Worm (Caenorhabditis elegans) whole organism, L4 larva: ENCODE results near the gene F15A4.5.

ENCODE experiments used
- D1046.2 ChIP-seq: fragments of 200-800 bp; sonication (Bioruptor generic); IDR thresholded peaks from 2 replicates; pipeline ENCODE4 v1.3.6; 2022; ENCODE audit warnings: missing genetic modification characterization, missing compliant biosample characterization
- F26F4.8 ChIP-seq: fragments of 200-800 bp; sonication (Bioruptor generic); conservative IDR thresholded peaks from 2 replicates; pipeline ENCODE4 v1.3.6; 2022; ENCODE audit warnings: missing genetic modification characterization, missing compliant biosample characterization
- F37D6.2 ChIP-seq: sonication (generic microtip); optimal IDR thresholded peaks from 2 replicates; lab custom pipeline; 2016; ENCODE audit warnings: mild to moderate bottlenecking, missing genetic modification characterization, missing compliant biosample characterization
- T26A8.4 ChIP-seq: fragments of 200-800 bp; sonication (Bioruptor generic); IDR thresholded peaks from 2 replicates; pipeline ENCODE4 v1.3.6; 2022; ENCODE audit warnings: missing genetic modification characterization, missing compliant biosample characterization
- aly-2 ChIP-seq: sonication (generic microtip); optimal IDR thresholded peaks from 2 replicates; lab custom pipeline; 2018; ENCODE audit warnings: missing biosample characterization, missing genetic modification characterization
- ama-1 ChIP-seq: fragments of 150-350 bp; optimal IDR thresholded peaks from 2 replicates; lab custom pipeline; 2014; ENCODE audit warnings: inconsistent platforms, mixed read lengths
- arid-1 ChIP-seq: fragments of 200-800 bp; sonication (Bioruptor generic); conservative IDR thresholded peaks from 2 replicates; pipeline ENCODE4 v1.3.6; 2022; ENCODE audit warnings: missing genetic modification reagents, missing genetic modification characterization, missing compliant biosample characterization
- attf-4 ChIP-seq: sonication (generic microtip); optimal IDR thresholded peaks from 3 replicates; lab custom pipeline; 2017; ENCODE audit warnings: missing biosample characterization, missing genetic modification characterization
- ceh-20 ChIP-seq: fragments of 200-800 bp; sonication (Bioruptor generic); IDR thresholded peaks from 2 replicates; pipeline ENCODE4 v1.3.6; 2022; ENCODE audit warnings: missing genetic modification reagents, missing genetic modification characterization, missing compliant biosample characterization
- ceh-28 ChIP-seq: fragments of 150-350 bp; optimal IDR thresholded peaks from 2 replicates; lab custom pipeline; 2014; ENCODE audit warnings: missing biosample characterization, missing genetic modification reagents, missing genetic modification characterization
- ces-1 ChIP-seq: fragments of 150-350 bp; sonication (generic microtip); optimal IDR thresholded peaks from 4 replicates; lab custom pipeline; 2014; ENCODE audit warnings: missing biosample characterization, missing genetic modification reagents, missing genetic modification characterization
- ctbp-1 ChIP-seq: fragments of 200-800 bp; sonication (Bioruptor generic); IDR thresholded peaks from 2 replicates; pipeline ENCODE4 v1.3.6; 2022; ENCODE audit warnings: missing genetic modification reagents, missing genetic modification characterization, missing compliant biosample characterization
- daf-19 ChIP-seq: fragments of 200-800 bp; sonication (Bioruptor generic); conservative IDR thresholded peaks from 2 replicates; pipeline ENCODE4 v1.3.6; 2022; ENCODE audit warnings: missing genetic modification characterization, missing compliant biosample characterization
- egl-27 ChIP-seq: sonication (generic microtip); optimal IDR thresholded peaks from 3 replicates; lab custom pipeline; 2017; ENCODE audit warnings: missing biosample characterization, missing genetic modification reagents, missing genetic modification characterization
- fkh-10 ChIP-seq: fragments of 150-350 bp; optimal IDR thresholded peaks from 2 replicates; lab custom pipeline; 2014; ENCODE audit warnings: missing biosample characterization, missing genetic modification reagents, missing genetic modification characterization
- hif-1 ChIP-seq, 2 experiments: sonication (generic microtip); optimal IDR thresholded peaks; 2 replicates each; lab custom pipeline; 2016 to 2017; ENCODE audit warnings: missing compliant biosample characterization in 2 of 2, missing genetic modification characterization in 2 of 2, missing genetic modification reagents in 2 of 2, missing genotype in 2 of 2, mild to moderate bottlenecking in 1 of 2
- hlh-11 ChIP-seq: fragments of 200-800 bp; sonication (Bioruptor generic); optimal IDR thresholded peaks from 2 replicates; lab custom pipeline; 2018; ENCODE audit warnings: mild to moderate bottlenecking, missing genetic modification characterization, missing compliant biosample characterization
- hlh-30 ChIP-seq: sonication (generic microtip); optimal IDR thresholded peaks from 2 replicates; lab custom pipeline; 2017; ENCODE audit warnings: antibody characterized with exemption, mild to moderate bottlenecking, missing genetic modification characterization, missing compliant biosample characterization; ENCODE audit not compliant: insufficient read depth
- hmg-1.1 ChIP-seq: fragments of 200-800 bp; sonication (Bioruptor generic); IDR thresholded peaks from 2 replicates; pipeline ENCODE4 v1.3.6; 2022; ENCODE audit warnings: missing genetic modification reagents, missing genetic modification characterization, missing compliant biosample characterization
- lim-7 ChIP-seq: fragments of 200-800 bp; sonication (Bioruptor generic); IDR thresholded peaks from 2 replicates; pipeline ENCODE4 v1.3.6; 2022; ENCODE audit warnings: missing genetic modification characterization, missing compliant biosample characterization
- lin-1 ChIP-seq: fragments of 200-800 bp; sonication (Bioruptor generic); IDR thresholded peaks from 2 replicates; pipeline ENCODE4 v1.3.6; 2022; ENCODE audit warnings: missing genetic modification reagents, missing genetic modification characterization, missing compliant biosample characterization
- lin-15B ChIP-seq: fragments of 150-350 bp; sonication (generic microtip); optimal IDR thresholded peaks from 3 replicates; lab custom pipeline; 2014; ENCODE audit warnings: missing biosample characterization, missing genetic modification characterization
- lin-38 ChIP-seq: fragments of 200-800 bp; sonication (Bioruptor generic); IDR thresholded peaks from 2 replicates; pipeline ENCODE4 v1.3.6; 2022; ENCODE audit warnings: missing genetic modification reagents, missing genetic modification characterization, missing compliant biosample characterization
- lin-39 ChIP-seq: fragments of 150-350 bp; optimal IDR thresholded peaks from 2 replicates; lab custom pipeline; 2014; ENCODE audit warnings: missing biosample characterization, missing genetic modification reagents, missing genetic modification characterization
- lsy-2 ChIP-seq, 2 experiments: fragments of 150-350 bp in 1 of 2; sonication (generic microtip) in 1 of 2; optimal IDR thresholded peaks; 2 replicates each; lab custom pipeline; 2014 to 2017; ENCODE audit warnings: missing biosample characterization in 2 of 2, missing genetic modification characterization in 2 of 2
- madf-5 ChIP-seq, 2 experiments: fragments of 200-800 bp; sonication (Bioruptor generic); IDR thresholded peaks; 2 replicates each; pipeline ENCODE4 v1.3.6; 2022; ENCODE audit warnings: missing compliant biosample characterization in 2 of 2, missing genetic modification characterization in 2 of 2
- mdt-29 ChIP-seq: fragments of 200-800 bp; sonication (Bioruptor generic); IDR thresholded peaks from 2 replicates; pipeline ENCODE4 v1.3.6; 2022; ENCODE audit warnings: missing genetic modification reagents, missing genetic modification characterization, missing compliant biosample characterization
- nhr-11 ChIP-seq: fragments of 150-350 bp; optimal IDR thresholded peaks from 2 replicates; lab custom pipeline; 2014; ENCODE audit warnings: missing biosample characterization, missing genetic modification characterization
- nhr-41 ChIP-seq: fragments of 200-800 bp; sonication (Bioruptor generic); IDR thresholded peaks from 2 replicates; pipeline ENCODE4 v1.3.6; 2022; ENCODE audit warnings: missing genetic modification reagents, missing genetic modification characterization, missing compliant biosample characterization
- nhr-48 ChIP-seq: sonication (generic microtip); optimal IDR thresholded peaks from 2 replicates; lab custom pipeline; 2016; ENCODE audit warnings: mild to moderate bottlenecking, missing genetic modification characterization, missing compliant biosample characterization
- php-3 ChIP-seq: fragments of 200-800 bp; sonication (Bioruptor generic); IDR thresholded peaks from 2 replicates; pipeline ENCODE4 v1.3.6; 2022; ENCODE audit warnings: missing genetic modification reagents, missing genetic modification characterization, missing compliant biosample characterization
- saeg-2 ChIP-seq: fragments of 200-800 bp; sonication (Bioruptor generic); IDR thresholded peaks from 2 replicates; pipeline ENCODE4 v1.3.6; 2022; ENCODE audit warnings: missing genetic modification reagents, missing genetic modification characterization, missing compliant biosample characterization
- tag-97 ChIP-seq: fragments of 200-800 bp; sonication (Bioruptor generic); IDR thresholded peaks from 2 replicates; pipeline ENCODE4 v1.3.6; 2022; ENCODE audit warnings: missing genetic modification characterization, missing compliant biosample characterization
- unc-130 ChIP-seq: sonication (generic microtip); optimal IDR thresholded peaks from 2 replicates; lab custom pipeline; 2016; ENCODE audit warnings: missing genetic modification reagents, missing genetic modification characterization, missing compliant biosample characterization
- unc-39 ChIP-seq: sonication (generic microtip); optimal IDR thresholded peaks from 2 replicates; lab custom pipeline; 2017; ENCODE audit warnings: missing biosample characterization, missing genetic modification characterization
- unc-62 ChIP-seq, 3 experiments: fragments of 150-350 bp in 1 of 3; sonication (generic microtip); optimal IDR thresholded peaks in 2 of 3; peaks in 1 of 3; 1 replicate in 1 of 3; 2 replicates in 2 of 3; lab custom pipeline; 2014 to 2017; ENCODE audit warnings: missing biosample characterization in 3 of 3, missing genetic modification characterization in 3 of 3, missing genetic modification reagents in 3 of 3, missing genotype in 1 of 3
- zag-1 ChIP-seq: fragments of 150-350 bp; optimal IDR thresholded peaks from 2 replicates; lab custom pipeline; 2014; ENCODE audit warnings: missing biosample characterization, missing genetic modification characterization

Gene F15A4.5

DNA sequence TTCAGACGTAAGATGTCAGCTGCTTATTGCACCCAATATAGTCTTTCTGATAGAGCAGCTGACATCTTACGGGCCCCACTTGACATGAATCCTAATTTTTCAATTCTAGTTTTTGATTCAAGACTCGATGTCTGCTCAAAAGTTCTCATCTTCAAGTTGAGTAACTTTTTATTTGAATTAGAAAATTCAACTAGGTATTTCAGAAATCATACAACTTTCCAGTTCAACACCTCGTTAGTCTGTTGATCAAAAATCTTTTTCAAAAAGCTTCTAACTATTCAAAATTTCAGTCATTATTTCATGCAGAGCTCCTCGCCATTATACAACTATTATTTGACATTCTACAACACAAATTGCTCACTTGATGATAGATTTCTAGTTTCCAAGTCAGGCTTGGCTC lies 40.8 kb upstream of the F15A4.5 start, which contains the start of gene srh-73:
srh-73 (plus strand) TSS at position 301 of the 400 bp plus-strand sequence.
- TF ChIP-seq ctbp-1 (GFP tag; lab: Robert Waterston, UW): no peak
- no peak for TF ChIP-seq daf-19 (GFP tag; lab: Robert Waterston, UW)
- TF ChIP-seq hif-1 (tag; optimal IDR thresholded peaks at IDR 0.05; lab: Kevin White, UChicago): no peak
- no peak for TF ChIP-seq hlh-11 (tag; lab: Kevin White, UChicago)
- no peak for TF ChIP-seq madf-5 (GFP tag; IDR thresholded peaks at IDR 0.05; lab: Robert Waterston, UW)
- TF ChIP-seq attf-4 (tag; lab: Kevin White, UChicago): no peak
- TF ChIP-seq saeg-2 (GFP tag; lab: Robert Waterston, UW): no peak
- no peak for TF ChIP-seq fkh-10 (GFP tag; lab: Kevin White, UChicago)
- TF ChIP-seq hmg-1.1 (GFP tag; lab: Robert Waterston, UW): no peak
- no peak for TF ChIP-seq lin-15B (tag; lab: Kevin White, UChicago)
- TF ChIP-seq ceh-28: no peak
- no peak for TF ChIP-seq lin-38 (GFP tag; lab: Robert Waterston, UW)
- no peak for TF ChIP-seq lsy-2 (tag; optimal IDR thresholded peaks at IDR 0.05; lab: Kevin White, UChicago)
- no peak for TF ChIP-seq ceh-20
- no peak for TF ChIP-seq nhr-41 (GFP tag; lab: Robert Waterston, UW)
- TF ChIP-seq ama-1 (lab: Kevin White, UChicago): no peak
- TF ChIP-seq lim-7 (GFP tag; lab: Robert Waterston, UW): no peak
- no peak for TF ChIP-seq hlh-30
- TF ChIP-seq F37D6.2 (tag; lab: Kevin White, UChicago): no peak

DNA sequence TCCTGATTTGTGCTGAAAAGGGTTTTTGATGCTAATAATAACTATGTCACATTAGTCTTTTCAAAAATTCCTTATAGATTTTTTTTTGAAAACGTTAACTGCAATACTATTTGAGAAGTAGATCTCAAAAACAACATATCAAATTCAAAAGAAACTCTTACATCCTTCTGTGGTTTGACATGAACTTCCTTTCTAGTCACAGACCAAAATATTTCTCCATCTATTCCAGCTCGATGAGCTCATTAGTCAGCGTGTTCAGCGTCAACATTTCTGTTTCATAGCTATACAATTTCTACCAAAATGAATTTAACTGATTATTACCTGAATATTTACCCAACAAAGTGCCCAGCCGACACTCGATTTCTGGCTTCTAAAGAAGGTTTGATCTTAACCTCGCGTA lies 37.6 kb upstream of the F15A4.5 start, which contains the start of gene srh-67:
srh-67 (plus strand) TSS at position 301 of the 400 bp plus-strand sequence.
- TF ChIP-seq php-3 (GFP tag; lab: Robert Waterston, UW) (no peak), T26A8.4 (GFP tag; lab: Robert Waterston, UW) (no peak), lin-39 (tag; lab: Kevin White, UChicago) (no peak), F26F4.8 (no peak), mdt-29 (GFP tag; lab: Robert Waterston, UW) (no peak), lsy-2 (tag; optimal IDR thresholded peaks at IDR 0.05; lab: Kevin White, UChicago) (no peak), zag-1 (no peak), ces-1 (GFP tag; lab: Kevin White, UChicago) (no peak), ctbp-1 (GFP tag; lab: Robert Waterston, UW) (no peak), D1046.2 (no peak), lin-1 (GFP tag; lab: Robert Waterston, UW) (no peak), unc-130 (GFP tag; lab: Kevin White, UChicago) (no peak), aly-2 (no peak)

DNA sequence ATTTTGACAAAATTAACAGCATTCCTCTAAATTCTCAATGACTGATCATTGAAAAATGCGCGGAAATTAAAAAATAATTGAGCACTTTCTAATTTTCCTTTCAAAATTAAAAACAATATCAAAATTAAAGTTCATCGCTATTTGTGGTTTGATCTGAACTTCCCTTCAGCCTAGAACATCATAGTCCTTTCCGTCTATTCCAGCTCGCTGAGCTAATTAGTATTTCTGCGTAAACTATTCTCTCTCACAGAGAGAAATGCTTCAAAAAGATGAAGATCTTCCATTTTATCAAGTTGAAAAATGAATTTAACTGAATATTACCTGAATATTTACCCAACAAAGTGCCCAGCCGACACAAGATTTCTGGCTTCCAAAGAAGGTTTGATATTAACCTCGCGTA lies 36.0 kb upstream of the F15A4.5 start, which contains the start of gene srh-68:
srh-68 (plus strand) TSS at position 301 of the 400 bp plus-strand sequence.
- TF ChIP-seq unc-39 (tag; lab: Kevin White, UChicago) (no peak), unc-62 (GFP tag; optimal IDR thresholded peaks at IDR 0.05 in 1 of 2; lab: Kevin White, UChicago) (no peak), unc-62 (tag; optimal IDR thresholded peaks at IDR 0.05; lab: Kevin White, UChicago) (no peak), arid-1 (GFP tag; lab: Robert Waterston, UW) (no peak), nhr-11 (tag; lab: Kevin White, UChicago) (no peak), nhr-48 (no peak), tag-97 (GFP tag; lab: Robert Waterston, UW) (no peak), lin-38 (GFP tag; lab: Robert Waterston, UW) (no peak), egl-27 (no peak)
